Worm (Caenorhabditis elegans) whole organism, mixed stage, embryonic: ENCODE data around the gene cnc-2.

Experiments used
- mep-1 ChIP-seq: fragments of 150-350 bp; optimal IDR thresholded peaks from 2 replicates; lab custom pipeline; 2017; ENCODE audit warnings: missing biosample characterization, missing genetic modification reagents, missing genetic modification characterization, inconsistent platforms
- nhr-237 ChIP-seq: fragments of 150-350 bp; optimal IDR thresholded peaks from 2 replicates; lab custom pipeline; 2014; ENCODE audit warnings: missing biosample characterization, missing genetic modification characterization
- nhr-76 ChIP-seq: sonication (generic microtip); optimal IDR thresholded peaks from 2 replicates; lab custom pipeline; 2017; ENCODE audit warnings: missing biosample characterization, missing genetic modification characterization
- snpc-4 ChIP-seq: fragments of 150-350 bp; optimal IDR thresholded peaks from 2 replicates; lab custom pipeline; 2014; ENCODE audit warnings: missing biosample characterization, missing genetic modification characterization
- tbx-8 ChIP-seq: fragments of 200-800 bp; sonication (Bioruptor generic); optimal IDR thresholded peaks from 2 replicates; lab custom pipeline; 2018; ENCODE audit warnings: mild to moderate bottlenecking, missing genetic modification characterization, moderate library complexity, missing compliant biosample characterization
- ztf-11 ChIP-seq: fragments of 150-350 bp; optimal IDR thresholded peaks from 2 replicates; lab custom pipeline; 2014; ENCODE audit warnings: missing biosample characterization, missing genetic modification characterization

DNA sequence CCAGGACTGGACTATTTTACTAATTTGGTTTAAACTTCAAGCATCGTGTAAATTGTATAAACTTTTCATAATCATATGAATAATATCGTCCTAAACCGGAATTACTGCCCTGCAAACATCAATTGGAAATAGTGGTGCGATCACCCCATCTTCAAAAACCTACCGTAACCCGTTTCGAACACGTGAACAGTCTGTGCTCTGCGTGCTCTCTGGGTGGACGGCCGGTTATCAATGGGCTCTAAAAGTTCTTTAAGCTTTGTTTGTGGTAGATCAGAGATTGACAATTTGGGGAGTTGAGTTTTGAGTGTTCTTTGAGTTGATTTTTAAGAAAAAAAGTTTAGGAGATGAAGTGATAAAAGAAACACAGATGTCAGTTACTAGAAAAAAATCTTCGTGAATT is 6.6 kb upstream of the cnc-2 start:
- TF ChIP-seq ztf-11 (no peak), mep-1 (no peak), tbx-8 (GFP tag; lab: Kevin White, UChicago) (no peak), nhr-237 (no peak), nhr-76 (tag; lab: Kevin White, UChicago) (no peak), snpc-4 (tag; lab: Kevin White, UChicago) (no peak)
